Worm (Caenorhabditis elegans): ENCODE data around the gene F13D12.10.

DNA sequence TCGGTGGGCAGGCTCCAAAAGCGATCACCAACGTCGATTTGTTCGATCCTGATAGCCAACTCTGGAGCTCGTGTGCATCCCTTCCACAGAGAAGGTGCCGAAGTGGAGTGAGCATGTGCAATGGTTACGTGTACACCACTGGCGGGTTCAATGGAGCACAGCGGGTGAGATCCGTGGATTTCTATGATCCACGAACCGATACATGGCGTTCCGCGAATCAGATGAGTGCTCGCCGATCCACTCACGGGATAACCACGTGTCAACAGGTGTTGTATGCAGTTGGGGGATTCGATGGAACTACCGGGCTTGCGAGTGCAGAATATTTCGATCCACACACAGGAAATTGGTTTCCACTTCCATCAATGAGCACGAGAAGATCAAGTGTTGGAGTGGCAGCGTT is 22.7 kb upstream of the F13D12.10 start:
- TF ChIP-seq nhr-28 (tag; optimal IDR thresholded peaks at IDR 0.05), result no peak
- no peak for TF ChIP-seq lin-39 (tag; optimal IDR thresholded peaks at IDR 0.05)
- peak; percentile 48 for TF ChIP-seq aly-2 (tag; optimal IDR thresholded peaks at IDR 0.05)
- TF ChIP-seq lsy-2 (tag; optimal IDR thresholded peaks at IDR 0.05), result no peak
- TF ChIP-seq dmd-9 (GFP tag; IDR thresholded peaks at IDR 0.05), result no peak
- no peak for TF ChIP-seq lin-29 (GFP tag; IDR thresholded peaks at IDR 0.05)
- no peak for TF ChIP-seq F49E8.2 (tag; optimal IDR thresholded peaks at IDR 0.05; ENCODE audit: borderline replicate concordance)
- TF ChIP-seq nhr-10 (tag; optimal IDR thresholded peaks at IDR 0.05), result no peak
- TF ChIP-seq D1046.2 (GFP tag; IDR thresholded peaks at IDR 0.05), result peak; percentile 81; the same call in 1 of the 2 replicates
- no peak for TF ChIP-seq mep-1 (tag; optimal IDR thresholded peaks at IDR 0.05)
